Fruit fly (Drosophila melanogaster): ENCODE measurements around the gene CG3598.

The CG3598 gene

DNA sequence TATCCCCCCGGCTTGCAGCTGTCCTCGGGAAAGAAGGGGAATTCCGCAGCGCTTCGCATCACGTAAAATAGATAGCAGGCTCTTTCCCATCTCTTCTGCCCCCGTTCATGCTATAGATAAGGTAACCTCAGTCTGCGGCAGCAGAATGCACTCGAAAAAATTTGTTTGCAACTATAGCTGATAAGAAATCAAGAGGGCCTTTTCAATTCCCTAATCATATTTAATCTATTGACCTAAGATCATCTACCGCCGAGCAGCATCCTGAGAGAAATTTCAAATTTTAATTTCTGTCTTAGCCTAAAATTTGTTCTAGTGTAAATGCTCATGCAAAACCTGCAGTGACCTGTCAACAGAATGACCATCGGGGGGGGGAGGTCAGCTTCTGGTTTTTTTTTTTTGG lies 19.8 kb downstream of the CG3598 start:
- no peak for TF ChIP-seq CG11294 (GFP tag; IDR thresholded peaks at IDR 0.05)
- no peak for TF ChIP-seq spab (GFP tag; optimal IDR thresholded peaks at IDR 0.05)
- TF ChIP-seq Eip93F (GFP tag; optimal IDR thresholded peaks at IDR 0.05) = no peak
- no peak for TF ChIP-seq eg (GFP tag; IDR thresholded peaks at IDR 0.05)
- TF ChIP-seq dac (GFP tag; optimal IDR thresholded peaks at IDR 0.05) = no peak
- TF ChIP-seq CG8632 (GFP tag; optimal IDR thresholded peaks at IDR 0.05) = no peak
- no peak for TF ChIP-seq CG6808 (GFP tag; optimal IDR thresholded peaks at IDR 0.05)
- TF ChIP-seq Eip78C (GFP tag) = peak; percentile 54
- no peak for TF ChIP-seq salr (GFP tag; optimal IDR thresholded peaks at IDR 0.05)
- no peak for TF ChIP-seq CG11902 (GFP tag; optimal IDR thresholded peaks at IDR 0.05)
- TF ChIP-seq cyc (GFP tag; optimal IDR thresholded peaks at IDR 0.05) = no peak
- no peak for TF ChIP-seq CG9139 (GFP tag; optimal IDR thresholded peaks at IDR 0.05)
- TF ChIP-seq vri (GFP tag; optimal IDR thresholded peaks at IDR 0.05) = no peak
- TF ChIP-seq CG1621 (tag; optimal IDR thresholded peaks at IDR 0.05) = no peak
- no peak for TF ChIP-seq CG6792 (GFP tag; optimal IDR thresholded peaks at IDR 0.05)
- no peak for TF ChIP-seq CG34406 (GFP tag; optimal IDR thresholded peaks at IDR 0.05)
- no peak for TF ChIP-seq CG11762 (GFP tag; optimal IDR thresholded peaks at IDR 0.05; ENCODE audit: insufficient read depth)
- no peak for TF ChIP-seq CG6163 (GFP tag; IDR thresholded peaks at IDR 0.05)
- peak; percentile 17 for TF ChIP-seq Met (GFP tag; optimal IDR thresholded peaks at IDR 0.05)
- TF ChIP-seq esn (GFP tag; optimal IDR thresholded peaks at IDR 0.05) = peak; percentile 3
- TF ChIP-seq CG32006 (GFP tag; optimal IDR thresholded peaks at IDR 0.05) = no peak
- no peak for TF ChIP-seq Sox15 (GFP tag; optimal IDR thresholded peaks at IDR 0.05)
- TF ChIP-seq Eip75B (GFP tag; optimal IDR thresholded peaks at IDR 0.05) = peak; percentile 8
- TF ChIP-seq ss (GFP tag; optimal IDR thresholded peaks at IDR 0.05) = no peak
- TF ChIP-seq Blimp-1 (GFP tag; optimal IDR thresholded peaks at IDR 0.05) = no peak
- TF ChIP-seq CG3919 (GFP tag; optimal IDR thresholded peaks at IDR 0.05) = peak; percentile 11
- TF ChIP-seq fd85E (GFP tag; optimal IDR thresholded peaks at IDR 0.05) = no peak
- TF ChIP-seq Hr39 (GFP tag; optimal IDR thresholded peaks at IDR 0.05) = no peak
- peak; percentile 38 for TF ChIP-seq svp (GFP tag)
- no peak for TF ChIP-seq lz (GFP tag; optimal IDR thresholded peaks at IDR 0.05)
- no peak for TF ChIP-seq dsx (GFP tag; optimal IDR thresholded peaks at IDR 0.05; ENCODE audit: poor library complexity, severe bottlenecking)
- no peak for TF ChIP-seq Gug (GFP tag; IDR thresholded peaks at IDR 0.05)
- no peak for TF ChIP-seq Smox (GFP tag; optimal IDR thresholded peaks at IDR 0.05)
- TF ChIP-seq fd59A (GFP tag; optimal IDR thresholded peaks at IDR 0.05) = no peak
- no peak for TF ChIP-seq Hr38 (GFP tag; optimal IDR thresholded peaks at IDR 0.05)
- no peak for TF ChIP-seq CG8319 (GFP tag; optimal IDR thresholded peaks at IDR 0.05)
- no peak for TF ChIP-seq Sox14 (GFP tag; optimal IDR thresholded peaks at IDR 0.05)
- no peak for TF ChIP-seq Ets96B (tag; optimal IDR thresholded peaks at IDR 0.05)
- TF ChIP-seq Sox102F (GFP tag; optimal IDR thresholded peaks at IDR 0.05) = no peak
- TF ChIP-seq achi (GFP tag; optimal IDR thresholded peaks at IDR 0.05) = no peak

- TF ChIP-seq acj6 (GFP tag; optimal IDR thresholded peaks at IDR 0.05) (no peak), Ets21C (GFP tag; optimal IDR thresholded peaks at IDR 0.05) (no peak), fkh (GFP tag; optimal IDR thresholded peaks at IDR 0.05) (no peak), esn (GFP tag; optimal IDR thresholded peaks at IDR 0.05) (no peak), net (GFP tag; optimal IDR thresholded peaks at IDR 0.05) (no peak), CG3919 (GFP tag; optimal IDR thresholded peaks at IDR 0.05) (no peak), Smox (GFP tag; optimal IDR thresholded peaks at IDR 0.05) (no peak), CG11294 (GFP tag; IDR thresholded peaks at IDR 0.05) (no peak), Hr4 (GFP tag; optimal IDR thresholded peaks at IDR 0.05) (no peak), CG9139 (GFP tag; optimal IDR thresholded peaks at IDR 0.05) (no peak), Sox15 (GFP tag; optimal IDR thresholded peaks at IDR 0.05) (no peak), CG7368 (GFP tag; optimal IDR thresholded peaks at IDR 0.05) (no peak), lz (GFP tag; optimal IDR thresholded peaks at IDR 0.05) (no peak), vri (GFP tag; optimal IDR thresholded peaks at IDR 0.05) (no peak), Eip78C (GFP tag) (no peak), CG8119 (GFP tag; IDR thresholded peaks at IDR 0.05) (no peak)
Observed at dm6 chrX:2963171-2963570, 26.3 kb downstream of the CG3598 start.
